Fruit fly (Drosophila melanogaster) whole organism, embryonic: ENCODE results near the gene CG9630.

Experiments
- Bgb ChIP-seq: fragments of 200-800 bp; sonication (Bioruptor generic); IDR thresholded peaks from 2 replicates; pipeline ENCODE4 v1.3.6; 2022; ENCODE audit warnings: missing biosample characterization, missing genetic modification characterization; ENCODE audit not compliant: partially characterized antibody
- CG10147 ChIP-seq: fragments of 200-800 bp; sonication (Bioruptor generic); optimal IDR thresholded peaks from 2 replicates; lab custom pipeline; 2019; ENCODE audit warnings: missing biosample characterization, mild to moderate bottlenecking, missing genetic modification characterization, moderate library complexity
- CG11456 ChIP-seq: fragments of 200-800 bp; sonication (Bioruptor generic); IDR thresholded peaks from 3 replicates; pipeline ENCODE4 v1.3.6; 2022; ENCODE audit warnings: missing biosample characterization, missing genetic modification characterization
- CG13894 ChIP-seq: fragments of 200-800 bp; sonication (Bioruptor generic); optimal IDR thresholded peaks from 3 replicates; lab custom pipeline; 2018; ENCODE audit warnings: missing biosample characterization, mild to moderate bottlenecking, missing genetic modification characterization, moderate library complexity
- CG14965 ChIP-seq: fragments of 200-800 bp; sonication (Bioruptor generic); optimal IDR thresholded peaks from 2 replicates; lab custom pipeline; 2016; ENCODE audit warnings: missing biosample characterization, missing genetic modification characterization, borderline replicate concordance
- CG15601 ChIP-seq: fragments of 200-800 bp; sonication (Bioruptor generic); optimal IDR thresholded peaks from 3 replicates; lab custom pipeline; 2019; ENCODE audit warnings: missing biosample characterization, mild to moderate bottlenecking, missing genetic modification characterization, moderate library complexity
- CG17359 ChIP-seq: fragments of 200-800 bp; sonication (Bioruptor generic); optimal IDR thresholded peaks from 3 replicates; lab custom pipeline; 2018; ENCODE audit warnings: missing biosample characterization, mild to moderate bottlenecking, missing genetic modification characterization, moderate library complexity
- CG18476 ChIP-seq: fragments of 200-800 bp; sonication (Bioruptor generic); optimal IDR thresholded peaks from 2 replicates; lab custom pipeline; 2016; ENCODE audit warnings: missing biosample characterization, mild to moderate bottlenecking, missing genetic modification characterization
- CG2678 ChIP-seq: fragments of 200-800 bp; sonication (Bioruptor generic); optimal IDR thresholded peaks from 3 replicates; lab custom pipeline; 2019; ENCODE audit warnings: missing biosample characterization, mild to moderate bottlenecking, missing genetic modification characterization, moderate library complexity
- CG2875 ChIP-seq: fragments of 200-800 bp; sonication (Bioruptor generic); optimal IDR thresholded peaks from 2 replicates; lab custom pipeline; 2017; ENCODE audit warnings: missing biosample characterization, mild to moderate bottlenecking, missing genetic modification characterization, missing genetic modification reagents
- CG34422 ChIP-seq: fragments of 200-800 bp; sonication (Bioruptor generic); IDR thresholded peaks from 3 replicates; pipeline ENCODE4 v1.3.6; 2022; ENCODE audit warnings: missing biosample characterization, missing genetic modification characterization
- CG3995 ChIP-seq: fragments of 200-800 bp; sonication (Bioruptor generic); optimal IDR thresholded peaks from 3 replicates; lab custom pipeline; 2016; ENCODE audit warnings: missing biosample characterization, missing genetic modification characterization
- CG6272 ChIP-seq: fragments of 200-800 bp; sonication (Bioruptor generic); IDR thresholded peaks from 2 replicates; pipeline ENCODE4 v1.3.6; 2022; ENCODE audit warnings: missing biosample characterization, missing genetic modification characterization
- CG6683 ChIP-seq: fragments of 200-800 bp; sonication (Bioruptor generic); optimal IDR thresholded peaks from 2 replicates; lab custom pipeline; 2017; ENCODE audit warnings: missing biosample characterization, mild to moderate bottlenecking, missing genetic modification characterization, missing genetic modification reagents
- CG6813 ChIP-seq: fragments of 200-800 bp; sonication (Bioruptor generic); optimal IDR thresholded peaks from 2 replicates; lab custom pipeline; 2017; ENCODE audit warnings: missing biosample characterization, missing genetic modification characterization, mild to moderate bottlenecking, moderate library complexity, missing genetic modification reagents
- CG7987 ChIP-seq: fragments of 200-800 bp; sonication (Bioruptor generic); optimal IDR thresholded peaks from 2 replicates; lab custom pipeline; 2018; ENCODE audit warnings: missing biosample characterization, mild to moderate bottlenecking, missing genetic modification characterization, moderate library complexity
- Chrac-16 ChIP-seq: fragments of 200-800 bp; sonication (Bioruptor generic); optimal IDR thresholded peaks from 3 replicates; lab custom pipeline; 2016; ENCODE audit warnings: missing biosample characterization, missing genetic modification characterization
- CkIIα-i1 ChIP-seq: fragments of 200-800 bp; sonication (Bioruptor generic); IDR thresholded peaks from 2 replicates; pipeline ENCODE4 v1.3.6; 2022; ENCODE audit warnings: missing biosample characterization, missing genetic modification characterization
- D ChIP-seq, 2 experiments: fragments of 200-800 bp in 1 of 2; fragments of >200 bp in 1 of 2; sonication (Bioruptor generic) in 1 of 2; optimal IDR thresholded peaks; 2 replicates in 1 of 2; 3 replicates in 1 of 2; lab custom pipeline; 2017; ENCODE audit warnings: mild to moderate bottlenecking in 1 of 2, missing biosample characterization in 1 of 2, missing genetic modification characterization in 1 of 2, missing genetic modification reagents in 1 of 2
- Dip3 ChIP-seq: fragments of 200-800 bp; sonication (Bioruptor generic); optimal IDR thresholded peaks from 3 replicates; lab custom pipeline; 2016; ENCODE audit warnings: missing biosample characterization, missing genetic modification characterization
- Dll ChIP-seq: fragments of 200-800 bp; sonication (Bioruptor generic); IDR thresholded peaks from 4 replicates; pipeline ENCODE4 v1.3.6; 2022; ENCODE audit warnings: missing biosample characterization, missing genetic modification characterization; ENCODE audit not compliant: partially characterized antibody
- ERR ChIP-seq: fragments of 200-800 bp; sonication (Bioruptor generic); optimal IDR thresholded peaks from 2 replicates; lab custom pipeline; 2016; ENCODE audit warnings: missing biosample characterization, missing genetic modification characterization
- Hmr ChIP-seq: fragments of 200-800 bp; sonication (Bioruptor generic); optimal IDR thresholded peaks from 3 replicates; lab custom pipeline; 2017; ENCODE audit warnings: mild to moderate bottlenecking, missing biosample characterization, missing genetic modification reagents, missing genetic modification characterization
- Jarid2 ChIP-seq: fragments of 200-800 bp; sonication (Bioruptor generic); optimal IDR thresholded peaks from 3 replicates; lab custom pipeline; 2017; ENCODE audit warnings: mild to moderate bottlenecking, missing biosample characterization, missing genetic modification reagents, missing genetic modification characterization
- Lhr ChIP-seq: fragments of 200-800 bp; sonication (Bioruptor generic); optimal IDR thresholded peaks from 3 replicates; lab custom pipeline; 2017; ENCODE audit warnings: mild to moderate bottlenecking, missing biosample characterization, missing genetic modification reagents, missing genetic modification characterization
- Med ChIP-seq: fragments of 200-800 bp; sonication (Bioruptor generic); peaks from one replicate; lab custom pipeline; 2016; ENCODE audit warnings: missing biosample characterization, missing genetic modification characterization, mild to moderate bottlenecking, inconsistent platforms, moderate library complexity
- Neu2 ChIP-seq: fragments of 200-800 bp; sonication (Bioruptor generic); optimal IDR thresholded peaks from 3 replicates; lab custom pipeline; 2016; ENCODE audit warnings: missing biosample characterization, missing genetic modification characterization, borderline replicate concordance
- Pdp1 ChIP-seq, 2 experiments: fragments of 200-800 bp; sonication (Bioruptor generic); optimal IDR thresholded peaks; 3 replicates each; lab custom pipeline; 2016; ENCODE audit warnings: missing biosample characterization in 2 of 2, missing genetic modification characterization in 2 of 2, mild to moderate bottlenecking in 1 of 2, moderate library complexity in 1 of 2
- Rx ChIP-seq: fragments of 200-800 bp; sonication (Bioruptor generic); IDR thresholded peaks from 2 replicates; pipeline ENCODE4 v1.3.6; 2022; ENCODE audit warnings: missing biosample characterization, missing genetic modification characterization
- Six4 ChIP-seq: fragments of 200-800 bp; sonication (Bioruptor generic); optimal IDR thresholded peaks from 2 replicates; lab custom pipeline; 2016; ENCODE audit warnings: missing biosample characterization, missing genetic modification characterization
- amos ChIP-seq: fragments of 200-800 bp; sonication (Bioruptor generic); IDR thresholded peaks from 2 replicates; pipeline ENCODE4 v1.3.6; 2022; ENCODE audit warnings: missing biosample characterization, missing genetic modification characterization; ENCODE audit not compliant: partially characterized antibody
- ase ChIP-seq: fragments of 200-800 bp; sonication (Bioruptor generic); IDR thresholded peaks from 3 replicates; pipeline ENCODE4 v1.3.6; 2022; ENCODE audit warnings: missing biosample characterization, missing genetic modification characterization
- bsh ChIP-seq, 2 experiments: fragments of 200-800 bp; sonication (Bioruptor generic); optimal IDR thresholded peaks; 2 replicates each; lab custom pipeline; 2017 to 2018; ENCODE audit warnings: mild to moderate bottlenecking in 2 of 2, missing biosample characterization in 2 of 2, missing genetic modification characterization in 2 of 2, moderate library complexity in 1 of 2
- chinmo ChIP-seq: fragments of 200-800 bp; sonication (Bioruptor generic); IDR thresholded peaks from 4 replicates; pipeline ENCODE4 v1.3.6; 2022; ENCODE audit warnings: missing biosample characterization, missing genetic modification characterization; ENCODE audit not compliant: partially characterized antibody
- disco-r ChIP-seq: fragments of 200-800 bp; sonication (Bioruptor generic); optimal IDR thresholded peaks from 2 replicates; lab custom pipeline; 2016; ENCODE audit warnings: missing biosample characterization, missing genetic modification characterization
- dpn ChIP-seq, 2 experiments: fragments of 200-800 bp; sonication (Bioruptor generic); optimal IDR thresholded peaks; 3 replicates each; lab custom pipeline; 2016; ENCODE audit warnings: missing biosample characterization in 2 of 2, missing genetic modification characterization in 2 of 2
- gem ChIP-seq: fragments of 200-800 bp; sonication (Bioruptor generic); optimal IDR thresholded peaks from 2 replicates; lab custom pipeline; 2019; ENCODE audit warnings: missing biosample characterization, mild to moderate bottlenecking, missing genetic modification characterization, moderate library complexity
- her ChIP-seq: fragments of 200-800 bp; sonication (Bioruptor generic); optimal IDR thresholded peaks from 2 replicates; lab custom pipeline; 2016; ENCODE audit warnings: missing biosample characterization, missing genetic modification characterization
- lbe ChIP-seq: fragments of 200-800 bp; sonication (Bioruptor generic); optimal IDR thresholded peaks from 2 replicates; lab custom pipeline; 2016; ENCODE audit warnings: missing biosample characterization, mild to moderate bottlenecking, missing genetic modification characterization
- rib ChIP-seq: fragments of 200-800 bp; sonication (Bioruptor generic); IDR thresholded peaks from 2 replicates; pipeline ENCODE4 v1.3.6; 2022; ENCODE audit warnings: missing biosample characterization, missing genetic modification characterization
- shn ChIP-seq: fragments of 200-800 bp; sonication (Bioruptor generic); optimal IDR thresholded peaks from 3 replicates; lab custom pipeline; 2016; ENCODE audit warnings: missing biosample characterization, missing genetic modification characterization
- sob ChIP-seq: fragments of 200-800 bp; sonication (Bioruptor generic); IDR thresholded peaks from 2 replicates; pipeline ENCODE4 v1.3.6; 2022; ENCODE audit warnings: missing biosample characterization, missing genetic modification characterization
- stc ChIP-seq: fragments of 200-800 bp; sonication (Bioruptor generic); IDR thresholded peaks from 2 replicates; pipeline ENCODE4 v1.3.6; 2022; ENCODE audit warnings: missing biosample characterization, missing genetic modification characterization
- stwl ChIP-seq: fragments of 200-800 bp; sonication (Bioruptor generic); optimal IDR thresholded peaks from 3 replicates; lab custom pipeline; 2018; ENCODE audit warnings: missing biosample characterization, mild to moderate bottlenecking, missing genetic modification characterization, moderate library complexity
- toy ChIP-seq: fragments of 200-800 bp; sonication (Bioruptor generic); IDR thresholded peaks from 2 replicates; pipeline ENCODE4 v1.3.6; 2022; ENCODE audit warnings: missing biosample characterization, missing genetic modification characterization
- tup ChIP-seq: fragments of 200-800 bp; sonication (Bioruptor generic); optimal IDR thresholded peaks from 2 replicates; lab custom pipeline; 2016; ENCODE audit warnings: missing biosample characterization, mild to moderate bottlenecking, missing genetic modification characterization, moderate library complexity

The CG9630 gene

DNA sequence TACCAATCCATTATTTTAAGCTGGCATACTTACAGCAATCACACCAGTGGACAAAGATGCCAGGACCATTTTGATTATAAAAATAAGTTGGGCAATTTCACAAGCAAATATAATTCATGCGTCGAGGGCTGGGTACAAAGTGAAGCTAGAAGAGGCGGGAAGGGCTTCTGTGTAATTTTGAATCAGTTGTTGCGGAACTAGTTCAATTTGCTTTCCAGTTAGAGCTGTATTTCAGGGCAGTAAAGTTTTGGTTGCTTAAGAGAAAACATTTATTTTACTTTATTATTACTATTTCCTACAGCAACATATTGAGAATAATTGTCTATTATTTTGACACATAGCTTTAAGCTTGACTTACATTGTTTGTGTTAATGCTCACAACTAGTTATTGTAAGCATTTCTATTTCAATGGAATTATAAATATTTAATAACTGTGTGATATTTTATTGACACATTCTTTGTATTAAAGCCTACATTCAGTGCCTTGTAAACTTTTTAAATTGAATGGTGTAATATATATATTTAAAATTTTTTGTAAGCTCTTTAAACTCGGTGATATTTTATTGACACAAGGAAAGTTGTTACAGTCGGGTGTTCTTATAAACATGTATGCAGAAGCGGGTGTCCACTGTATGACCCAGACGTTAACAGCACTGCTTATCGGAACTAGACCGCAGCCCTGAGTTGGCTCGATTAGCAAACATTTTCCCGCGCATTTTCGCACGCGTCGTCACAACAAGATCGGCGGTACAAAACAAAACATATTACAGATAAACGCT lies 5.2 kb downstream of the CG9630 start, which contains the start of the genes RPA1 and Mcm2 (continued):
- TF ChIP-seq Dip3 (GFP tag; lab: Kevin White, UChicago), result peak; percentile 78
- TF ChIP-seq CG6683 (GFP tag; lab: Kevin White, UChicago), result peak; percentile 37
- TF ChIP-seq CG3995 (GFP tag; lab: Kevin White, UChicago), result peak; percentile 67
- no peak for TF ChIP-seq chinmo (GFP tag; lab: Robert Waterston, UW)
- no peak for TF ChIP-seq D (optimal IDR thresholded peaks at IDR 0.05; lab: Kevin White, UChicago)
- TF ChIP-seq D (GFP tag; optimal IDR thresholded peaks at IDR 0.05; lab: Kevin White, UChicago), result peak; percentile 70
- peak; percentile 72 for TF ChIP-seq sob (GFP tag; lab: Robert Waterston, UW)
- TF ChIP-seq Jarid2 (GFP tag; lab: Kevin White, UChicago), result peak; percentile 20
- TF ChIP-seq CG15601, result peak; percentile 47
- TF ChIP-seq Neu2 (GFP tag; lab: Kevin White, UChicago), result no peak
- TF ChIP-seq CG14965 (GFP tag; lab: Kevin White, UChicago), result no peak
- peak; percentile 47 to 81 for TF ChIP-seq dpn (GFP tag; optimal IDR thresholded peaks at IDR 0.05; lab: Kevin White, UChicago)
- peak; percentile 14; the same call in 1 of the 2 replicates for TF ChIP-seq rib (GFP tag; lab: Robert Waterston, UW)
- TF ChIP-seq Rx (GFP tag; lab: Robert Waterston, UW), result peak; percentile 48; the same call in 1 of the 2 replicates
- peak; percentile 79 for TF ChIP-seq CG6272 (GFP tag; lab: Robert Waterston, UW)
- TF ChIP-seq bsh (GFP tag; optimal IDR thresholded peaks at IDR 0.05; lab: Kevin White, UChicago), result peak in 1 of 2 experiments; percentile 66
- TF ChIP-seq CG34422 (GFP tag; lab: Robert Waterston, UW), result peak; percentile 88
- no peak for TF ChIP-seq CG7987
- no peak for TF ChIP-seq ERR (GFP tag; lab: Kevin White, UChicago)
- TF ChIP-seq CG18476 (GFP tag; lab: Kevin White, UChicago), result peak; percentile 50
- peak; percentile 28 for TF ChIP-seq CG2875 (GFP tag; lab: Kevin White, UChicago)
- TF ChIP-seq CG2678 (tag; lab: Kevin White, UChicago), result no peak
- no peak for TF ChIP-seq her (GFP tag; lab: Kevin White, UChicago)
- TF ChIP-seq CkIIα-i1, result no peak
- TF ChIP-seq lbe (GFP tag; lab: Kevin White, UChicago), result peak; percentile 49
- TF ChIP-seq toy (GFP tag; lab: Robert Waterston, UW), result peak; percentile 67; the same call in 1 of the 2 replicates
- peak; percentile 19 for TF ChIP-seq Lhr (GFP tag; lab: Kevin White, UChicago)
- peak; percentile 34 for TF ChIP-seq shn (GFP tag; lab: Kevin White, UChicago)
- TF ChIP-seq Six4 (GFP tag; lab: Kevin White, UChicago), result peak; percentile 66
- TF ChIP-seq Chrac-16 (GFP tag; lab: Kevin White, UChicago), result peak; percentile 82
- peak; percentile 63 for TF ChIP-seq CG17359 (tag; lab: Kevin White, UChicago)
- peak; percentile 84 for TF ChIP-seq gem (tag; lab: Kevin White, UChicago)
- TF ChIP-seq stc (GFP tag; lab: Robert Waterston, UW), result peak; percentile 44; the same call in 1 of the 2 replicates
- TF ChIP-seq Pdp1 (GFP tag; optimal IDR thresholded peaks at IDR 0.05; lab: Kevin White, UChicago), result peak in 1 of 2 experiments; percentile 70
- peak; percentile 91 for TF ChIP-seq CG11456 (GFP tag; lab: Robert Waterston, UW)
- peak; percentile 36; the same call in 1 of the 2 replicates for TF ChIP-seq Bgb (GFP tag; lab: Robert Waterston, UW)
- TF ChIP-seq CG6813 (GFP tag; lab: Kevin White, UChicago), result peak; percentile 47
- no peak for TF ChIP-seq Dll (GFP tag; lab: Robert Waterston, UW)
- TF ChIP-seq stwl (tag; lab: Kevin White, UChicago), result peak; percentile 42
- TF ChIP-seq CG10147 (GFP tag; lab: Kevin White, UChicago), result peak; percentile 68
- TF ChIP-seq CG13894, result peak; percentile 44
- peak; percentile 69; the same call in 1 of the 3 replicates for TF ChIP-seq ase
- TF ChIP-seq Med (GFP tag; lab: Kevin White, UChicago), result peak; percentile 88
- TF ChIP-seq disco-r (GFP tag; lab: Kevin White, UChicago), result peak; percentile 17
- TF ChIP-seq amos (GFP tag; lab: Robert Waterston, UW), result peak; percentile 48
- peak; percentile 80 for TF ChIP-seq Hmr (GFP tag; lab: Kevin White, UChicago)
- peak; percentile 33 for TF ChIP-seq tup (GFP tag; lab: Kevin White, UChicago)
